Fruit fly (Drosophila melanogaster) whole organism, embryonic: Measurements from ENCODE around the gene CG42489.

ENCODE experiments used
- Asciz ChIP-seq: fragments of 200-800 bp; sonication (Bioruptor generic); optimal IDR thresholded peaks from 2 replicates; lab custom pipeline; 2017; ENCODE audit warnings: missing biosample characterization, mild to moderate bottlenecking, missing genetic modification characterization, missing genetic modification reagents
- CG10209 ChIP-seq: fragments of 200-800 bp; sonication (Bioruptor generic); optimal IDR thresholded peaks from 3 replicates; lab custom pipeline; 2017; ENCODE audit warnings: missing biosample characterization, mild to moderate bottlenecking, missing genetic modification characterization, missing genetic modification reagents
- CG10267 ChIP-seq: fragments of 200-800 bp; sonication (Bioruptor generic); optimal IDR thresholded peaks from 2 replicates; lab custom pipeline; 2018; ENCODE audit warnings: missing biosample characterization, mild to moderate bottlenecking, missing genetic modification characterization, moderate library complexity
- CG10462 ChIP-seq: fragments of 200-800 bp; sonication (Bioruptor generic); optimal IDR thresholded peaks from 2 replicates; lab custom pipeline; 2016; ENCODE audit warnings: missing biosample characterization, missing genetic modification characterization
- CG12236 ChIP-seq: fragments of 200-800 bp; sonication (Bioruptor generic); optimal IDR thresholded peaks from 2 replicates; lab custom pipeline; 2016; ENCODE audit warnings: missing biosample characterization, missing genetic modification characterization
- CG1233 ChIP-seq: fragments of 200-800 bp; sonication (Bioruptor generic); optimal IDR thresholded peaks from 4 replicates; lab custom pipeline; 2018; ENCODE audit warnings: missing biosample characterization, mild to moderate bottlenecking, missing genetic modification characterization
- CG12942 ChIP-seq: fragments of 200-800 bp; sonication (Bioruptor generic); optimal IDR thresholded peaks from 3 replicates; lab custom pipeline; 2016; ENCODE audit warnings: missing biosample characterization, missing genetic modification characterization
- CG13296 ChIP-seq: fragments of 200-800 bp; sonication (Bioruptor generic); optimal IDR thresholded peaks from 3 replicates; lab custom pipeline; 2018; ENCODE audit warnings: missing biosample characterization, mild to moderate bottlenecking, missing genetic modification characterization
- CG14050 ChIP-seq: fragments of 200-800 bp; sonication (Bioruptor generic); IDR thresholded peaks from 3 replicates; pipeline ENCODE4 v1.3.6; 2022; ENCODE audit warnings: missing biosample characterization, missing genetic modification characterization
- CG14441 ChIP-seq: fragments of 200-800 bp; sonication (Bioruptor generic); IDR thresholded peaks from 2 replicates; pipeline ENCODE4 v1.3.6; 2022; ENCODE audit warnings: missing biosample characterization, missing genetic modification characterization
- CG14710 ChIP-seq: fragments of 200-800 bp; sonication (Bioruptor generic); optimal IDR thresholded peaks from 3 replicates; lab custom pipeline; 2019; ENCODE audit warnings: missing biosample characterization, mild to moderate bottlenecking, missing genetic modification characterization, moderate library complexity
- CG14965 ChIP-seq: fragments of 200-800 bp; sonication (Bioruptor generic); optimal IDR thresholded peaks from 2 replicates; lab custom pipeline; 2016; ENCODE audit warnings: missing biosample characterization, missing genetic modification characterization, borderline replicate concordance
- CG15269 ChIP-seq: fragments of 200-800 bp; sonication (Bioruptor generic); optimal IDR thresholded peaks from 2 replicates; lab custom pipeline; 2018; ENCODE audit warnings: missing biosample characterization, mild to moderate bottlenecking, missing genetic modification characterization, moderate library complexity
- CG1529 ChIP-seq: fragments of 200-800 bp; sonication (Bioruptor generic); optimal IDR thresholded peaks from 3 replicates; lab custom pipeline; 2018; ENCODE audit warnings: missing biosample characterization, missing genetic modification characterization
- CG16863 ChIP-seq: fragments of 200-800 bp; sonication (Bioruptor generic); optimal IDR thresholded peaks from 3 replicates; lab custom pipeline; 2016; ENCODE audit warnings: missing biosample characterization, missing genetic modification characterization
- CG17359 ChIP-seq: fragments of 200-800 bp; sonication (Bioruptor generic); optimal IDR thresholded peaks from 3 replicates; lab custom pipeline; 2018; ENCODE audit warnings: missing biosample characterization, mild to moderate bottlenecking, missing genetic modification characterization, moderate library complexity
- CG18619 ChIP-seq: fragments of 200-800 bp; sonication (Bioruptor generic); optimal IDR thresholded peaks from 3 replicates; lab custom pipeline; 2017; ENCODE audit warnings: missing biosample characterization, mild to moderate bottlenecking, missing genetic modification characterization
- CG18764 ChIP-seq: fragments of 200-800 bp; sonication (Bioruptor generic); optimal IDR thresholded peaks from 3 replicates; lab custom pipeline; 2016; ENCODE audit warnings: missing biosample characterization, missing genetic modification characterization
- CG2116 ChIP-seq: fragments of 200-800 bp; sonication (Bioruptor generic); optimal IDR thresholded peaks from 3 replicates; lab custom pipeline; 2018; ENCODE audit warnings: missing biosample characterization, mild to moderate bottlenecking, missing genetic modification characterization
- CG2199 ChIP-seq: fragments of 200-800 bp; sonication (Bioruptor generic); IDR thresholded peaks from 3 replicates; pipeline ENCODE4 v1.3.6; 2022; ENCODE audit warnings: missing biosample characterization, missing genetic modification characterization
- CG3163 ChIP-seq: fragments of 200-800 bp; sonication (Bioruptor generic); optimal IDR thresholded peaks from 3 replicates; lab custom pipeline; 2016; ENCODE audit warnings: missing biosample characterization, missing genetic modification characterization
- CG3407 ChIP-seq: fragments of 200-800 bp; sonication (Bioruptor generic); optimal IDR thresholded peaks from 2 replicates; lab custom pipeline; 2018; ENCODE audit warnings: missing biosample characterization, mild to moderate bottlenecking, missing genetic modification characterization
- CG34224 ChIP-seq: fragments of 200-800 bp; sonication (Bioruptor generic); IDR thresholded peaks from 3 replicates; pipeline ENCODE4 v1.3.6; 2022; ENCODE audit warnings: missing biosample characterization, missing genetic modification characterization; ENCODE audit not compliant: partially characterized antibody
- CG3838 ChIP-seq: fragments of 200-800 bp; sonication (Bioruptor generic); optimal IDR thresholded peaks from 3 replicates; lab custom pipeline; 2016; ENCODE audit warnings: missing biosample characterization, missing genetic modification characterization
- CG4617 ChIP-seq: fragments of 200-800 bp; sonication (Bioruptor generic); optimal IDR thresholded peaks from 3 replicates; lab custom pipeline; 2016; ENCODE audit warnings: missing biosample characterization, missing genetic modification characterization, borderline replicate concordance
- CG7556 ChIP-seq: fragments of 200-800 bp; sonication (Bioruptor generic); optimal IDR thresholded peaks from 2 replicates; lab custom pipeline; 2017; ENCODE audit warnings: missing biosample characterization, mild to moderate bottlenecking, missing genetic modification characterization
- CG9727 ChIP-seq: fragments of 200-800 bp; sonication (Bioruptor generic); optimal IDR thresholded peaks from 3 replicates; lab custom pipeline; 2017; ENCODE audit warnings: missing biosample characterization, mild to moderate bottlenecking, missing genetic modification characterization
- CHES-1-like ChIP-seq: fragments of 200-800 bp; sonication (Bioruptor generic); optimal IDR thresholded peaks from 2 replicates; lab custom pipeline; 2016; ENCODE audit warnings: missing biosample characterization, missing genetic modification characterization
- Chrac-16 ChIP-seq: fragments of 200-800 bp; sonication (Bioruptor generic); optimal IDR thresholded peaks from 3 replicates; lab custom pipeline; 2016; ENCODE audit warnings: missing biosample characterization, missing genetic modification characterization
- D19B ChIP-seq: fragments of 200-800 bp; sonication (Bioruptor generic); optimal IDR thresholded peaks from 2 replicates; lab custom pipeline; 2017; ENCODE audit warnings: missing biosample characterization, mild to moderate bottlenecking, missing genetic modification characterization
- Dek ChIP-seq: fragments of 200-800 bp; sonication (Bioruptor generic); optimal IDR thresholded peaks from 3 replicates; lab custom pipeline; 2019; ENCODE audit warnings: missing biosample characterization, mild to moderate bottlenecking, missing genetic modification characterization, moderate library complexity
- Fer1 ChIP-seq: fragments of 200-800 bp; sonication (Bioruptor generic); optimal IDR thresholded peaks from 2 replicates; lab custom pipeline; 2017; ENCODE audit warnings: missing biosample characterization, mild to moderate bottlenecking, missing genetic modification characterization
- Gsc ChIP-seq: fragments of 200-800 bp; sonication (Bioruptor generic); IDR thresholded peaks from 2 replicates; pipeline ENCODE4 v1.3.6; 2022; ENCODE audit warnings: missing biosample characterization, missing genetic modification characterization
- MTF-1 ChIP-seq: fragments of 200-800 bp; sonication (Bioruptor generic); optimal IDR thresholded peaks from 2 replicates; lab custom pipeline; 2018; ENCODE audit warnings: missing biosample characterization, mild to moderate bottlenecking, missing genetic modification characterization, borderline replicate concordance
- Side ChIP-seq: fragments of 200-800 bp; sonication (Bioruptor generic); optimal IDR thresholded peaks from 2 replicates; lab custom pipeline; 2016; ENCODE audit warnings: missing biosample characterization, missing genetic modification characterization
- Ssrp ChIP-seq: fragments of 200-800 bp; sonication (Bioruptor generic); optimal IDR thresholded peaks from 2 replicates; lab custom pipeline; 2018; ENCODE audit warnings: missing biosample characterization, mild to moderate bottlenecking, missing genetic modification characterization, moderate library complexity
- amos ChIP-seq: fragments of 200-800 bp; sonication (Bioruptor generic); IDR thresholded peaks from 2 replicates; pipeline ENCODE4 v1.3.6; 2022; ENCODE audit warnings: missing biosample characterization, missing genetic modification characterization; ENCODE audit not compliant: partially characterized antibody
- ase ChIP-seq: fragments of 200-800 bp; sonication (Bioruptor generic); IDR thresholded peaks from 3 replicates; pipeline ENCODE4 v1.3.6; 2022; ENCODE audit warnings: missing biosample characterization, missing genetic modification characterization
- ash1 ChIP-seq: fragments of 200-800 bp; sonication (Bioruptor generic); optimal IDR thresholded peaks from 2 replicates; lab custom pipeline; 2018; ENCODE audit warnings: missing biosample characterization, mild to moderate bottlenecking, missing genetic modification characterization
- croc ChIP-seq: fragments of 200-800 bp; sonication (Bioruptor generic); conservative IDR thresholded peaks from 3 replicates; pipeline ENCODE4 v1.3.6; 2022; ENCODE audit warnings: missing biosample characterization, missing genetic modification characterization
- gsb-n ChIP-seq: fragments of 200-800 bp; sonication (Bioruptor generic); optimal IDR thresholded peaks from 3 replicates; lab custom pipeline; 2018; ENCODE audit warnings: missing biosample characterization, mild to moderate bottlenecking, missing genetic modification characterization
- gt ChIP-seq: fragments of 200-800 bp; sonication (Bioruptor generic); IDR thresholded peaks from 2 replicates; pipeline ENCODE4 v1.3.6; 2022; ENCODE audit warnings: missing biosample characterization, missing genetic modification characterization
- pros ChIP-seq: fragments of 200-800 bp; sonication (Bioruptor generic); optimal IDR thresholded peaks from 3 replicates; lab custom pipeline; 2019; ENCODE audit warnings: missing biosample characterization, mild to moderate bottlenecking, missing genetic modification characterization, moderate library complexity
- sna ChIP-seq: fragments of 200-800 bp; sonication (Bioruptor generic); IDR thresholded peaks from 2 replicates; pipeline ENCODE4 v1.3.6; 2022; ENCODE audit warnings: missing biosample characterization, missing genetic modification characterization; ENCODE audit not compliant: partially characterized antibody
- stwl ChIP-seq: fragments of 200-800 bp; sonication (Bioruptor generic); optimal IDR thresholded peaks from 3 replicates; lab custom pipeline; 2018; ENCODE audit warnings: missing biosample characterization, mild to moderate bottlenecking, missing genetic modification characterization, moderate library complexity
- sug ChIP-seq: fragments of 200-800 bp; optimal IDR thresholded peaks from 2 replicates; lab custom pipeline; 2019; ENCODE audit warnings: missing biosample characterization, mild to moderate bottlenecking, missing genetic modification characterization, moderate library complexity
- tio ChIP-seq: fragments of 200-800 bp; sonication (Bioruptor generic); optimal IDR thresholded peaks from 2 replicates; lab custom pipeline; 2017; ENCODE audit warnings: missing biosample characterization, missing genetic modification characterization, inconsistent platforms
- toy ChIP-seq: fragments of 200-800 bp; sonication (Bioruptor generic); IDR thresholded peaks from 2 replicates; pipeline ENCODE4 v1.3.6; 2022; ENCODE audit warnings: missing biosample characterization, missing genetic modification characterization
- yki ChIP-seq: fragments of >200 bp; optimal IDR thresholded peaks from 3 replicates; lab custom pipeline; 2018

Gene CG42489

dm6 chr3R:8669029-8669707 is 14.6 kb upstream of the CG42489 start (continued):
- TF ChIP-seq pros (peak; percentile 87), CG10267 (tag; lab: Kevin White, UChicago) (peak; percentile 97), gsb-n (tag; lab: Kevin White, UChicago) (peak; percentile 98), CG3407 (GFP tag; lab: Kevin White, UChicago) (peak; percentile 95), CG3838 (GFP tag; lab: Kevin White, UChicago) (peak; percentile 93), ash1 (GFP tag; lab: Kevin White, UChicago) (peak; percentile 95), sug (peak; percentile 93), stwl (tag; lab: Kevin White, UChicago) (peak; percentile 80), CG13296 (peak; percentile 98), Ssrp (tag; lab: Kevin White, UChicago) (peak; percentile 96), gt (GFP tag; lab: Robert Waterston, UW) (peak; percentile 91), CG2116 (peak; percentile 91), Side (GFP tag; lab: Kevin White, UChicago) (peak; percentile 98), yki (lab: Kevin White, UChicago) (peak; percentile 58), croc (GFP tag; lab: Robert Waterston, UW) (peak; percentile 90), CG7556 (GFP tag; lab: Kevin White, UChicago) (peak; percentile 98), CG12942 (peak; percentile 95), Chrac-16 (peak; percentile 97), tio (GFP tag; lab: Kevin White, UChicago) (peak; percentile 95), ase (peak; percentile 96), CG34224 (peak; percentile 69; the same call in 1 of the 3 replicates), CG12236 (GFP tag; lab: Kevin White, UChicago) (peak; percentile 95), CG3163 (GFP tag; lab: Kevin White, UChicago) (peak; percentile 100), Fer1 (GFP tag; lab: Kevin White, UChicago) (peak; percentile 99), CG9727 (GFP tag; lab: Kevin White, UChicago) (peak; percentile 99), amos (GFP tag; lab: Robert Waterston, UW) (peak; percentile 82), CG17359 (tag; lab: Kevin White, UChicago) (peak; percentile 98), CG1233 (GFP tag; lab: Kevin White, UChicago) (peak; percentile 97), CG4617 (GFP tag; lab: Kevin White, UChicago) (peak; percentile 92), sna (no peak; the same call in 1 of the 2 replicates), CG10209 (GFP tag; lab: Kevin White, UChicago) (peak; percentile 98), CG18764 (GFP tag; lab: Kevin White, UChicago) (peak; percentile 94), CG15269 (tag; lab: Kevin White, UChicago) (peak; percentile 98), CG1529 (peak; percentile 97), toy (GFP tag; lab: Robert Waterston, UW) (peak; percentile 81), CHES-1-like (peak; percentile 96), CG14965 (GFP tag; lab: Kevin White, UChicago) (peak; percentile 80), CG2199 (GFP tag; lab: Robert Waterston, UW) (peak; percentile 96), Gsc (GFP tag; lab: Robert Waterston, UW) (no peak; the same call in 1 of the 2 replicates), CG14710 (tag; lab: Kevin White, UChicago) (peak; percentile 97), CG10462 (peak; percentile 95), CG14050 (GFP tag; lab: Robert Waterston, UW) (peak; percentile 97), D19B (GFP tag; lab: Kevin White, UChicago) (peak; percentile 91), Dek (peak; percentile 98), Asciz (GFP tag; lab: Kevin White, UChicago) (peak; percentile 97), CG16863 (GFP tag; lab: Kevin White, UChicago) (peak; percentile 98), CG14441 (GFP tag; lab: Robert Waterston, UW) (peak; percentile 95), MTF-1 (peak; percentile 96), CG18619 (peak; percentile 97)
